Worm (Caenorhabditis elegans) whole organism, L1 larva: ENCODE data around the gene F13H6.5.

Experiments
- aly-2 ChIP-seq: fragments of 150-350 bp; optimal IDR thresholded peaks from 2 replicates; lab custom pipeline; 2014; ENCODE audit warnings: missing biosample characterization, missing genetic modification characterization
- ama-1 ChIP-seq: fragments of 150-350 bp; optimal IDR thresholded peaks from 2 replicates; lab custom pipeline; 2014
- ceh-8 ChIP-seq: fragments of 200-800 bp; sonication (Bioruptor generic); optimal IDR thresholded peaks from 2 replicates; lab custom pipeline; 2018; ENCODE audit warnings: mild to moderate bottlenecking, missing genetic modification characterization, moderate library complexity, missing compliant biosample characterization
- ces-1 ChIP-seq: fragments of 150-350 bp; optimal IDR thresholded peaks from 2 replicates; lab custom pipeline; 2014; ENCODE audit warnings: missing biosample characterization, missing genetic modification reagents, missing genetic modification characterization
- dpl-1 ChIP-seq, 3 experiments: fragments of 150-350 bp in 2 of 3; sonication (generic microtip) in 1 of 3; optimal IDR thresholded peaks; 2 replicates each; lab custom pipeline; 2014 to 2017; ENCODE audit warnings: missing biosample characterization in 3 of 3, missing genetic modification characterization in 3 of 3, missing genetic modification reagents in 3 of 3
- dsc-1 ChIP-seq: sonication (generic microtip); optimal IDR thresholded peaks from 2 replicates; lab custom pipeline; 2016; ENCODE audit warnings: mild to moderate bottlenecking, missing genetic modification characterization, missing compliant biosample characterization
- efl-3 ChIP-seq: fragments of 200-800 bp; sonication (Bioruptor generic); optimal IDR thresholded peaks from 2 replicates; lab custom pipeline; 2018; ENCODE audit warnings: mild to moderate bottlenecking, missing genetic modification characterization, missing compliant biosample characterization
- nhr-28 ChIP-seq: fragments of 150-350 bp; optimal IDR thresholded peaks from 2 replicates; lab custom pipeline; 2014; ENCODE audit warnings: missing biosample characterization, missing genetic modification characterization
- nhr-77 ChIP-seq: fragments of 150-350 bp; optimal IDR thresholded peaks from 2 replicates; lab custom pipeline; 2014; ENCODE audit warnings: missing biosample characterization, missing genetic modification characterization
- rnt-1 ChIP-seq: sonication (generic microtip); optimal IDR thresholded peaks from 2 replicates; lab custom pipeline; 2016; ENCODE audit warnings: mild to moderate bottlenecking, missing genetic modification characterization, moderate library complexity, missing compliant biosample characterization
- unc-130 ChIP-seq: fragments of 150-350 bp; optimal IDR thresholded peaks from 2 replicates; lab custom pipeline; 2017; ENCODE audit warnings: missing biosample characterization, missing genetic modification characterization, inconsistent platforms
- ztf-4 ChIP-seq: fragments of 150-350 bp; optimal IDR thresholded peaks from 2 replicates; lab custom pipeline; 2014; ENCODE audit warnings: missing biosample characterization, missing genetic modification characterization

ce11 chrV:6342502-6342901 is 32.2 kb downstream of the F13H6.5 start:
- peak in 1 of 3 experiments; percentile 2 for TF ChIP-seq dpl-1 (GFP tag; optimal IDR thresholded peaks at IDR 0.05; lab: Kevin White, UChicago)
- no peak for TF ChIP-seq aly-2 (tag; lab: Kevin White, UChicago)
- no peak for TF ChIP-seq nhr-28 (tag; lab: Kevin White, UChicago)
- no peak for TF ChIP-seq ama-1
- TF ChIP-seq nhr-77 (tag; lab: Kevin White, UChicago) = no peak
- TF ChIP-seq ces-1 (GFP tag; lab: Kevin White, UChicago) = no peak
- peak; percentile 15 for TF ChIP-seq unc-130 (tag; lab: Kevin White, UChicago)
- peak; percentile 96 for TF ChIP-seq dsc-1 (tag; lab: Kevin White, UChicago)
- no peak for TF ChIP-seq ztf-4 (tag; lab: Kevin White, UChicago)
- peak; percentile 72 for TF ChIP-seq rnt-1 (tag; lab: Kevin White, UChicago)
- no peak for TF ChIP-seq ceh-8 (GFP tag; lab: Kevin White, UChicago)
- no peak for TF ChIP-seq efl-3
